Worm (Caenorhabditis elegans): ENCODE measurements around the gene bcc-1.
A peak's percentile ranks its signal among the peaks of the same experiment; 100 is the strongest.

The bcc-1 gene

DNA sequence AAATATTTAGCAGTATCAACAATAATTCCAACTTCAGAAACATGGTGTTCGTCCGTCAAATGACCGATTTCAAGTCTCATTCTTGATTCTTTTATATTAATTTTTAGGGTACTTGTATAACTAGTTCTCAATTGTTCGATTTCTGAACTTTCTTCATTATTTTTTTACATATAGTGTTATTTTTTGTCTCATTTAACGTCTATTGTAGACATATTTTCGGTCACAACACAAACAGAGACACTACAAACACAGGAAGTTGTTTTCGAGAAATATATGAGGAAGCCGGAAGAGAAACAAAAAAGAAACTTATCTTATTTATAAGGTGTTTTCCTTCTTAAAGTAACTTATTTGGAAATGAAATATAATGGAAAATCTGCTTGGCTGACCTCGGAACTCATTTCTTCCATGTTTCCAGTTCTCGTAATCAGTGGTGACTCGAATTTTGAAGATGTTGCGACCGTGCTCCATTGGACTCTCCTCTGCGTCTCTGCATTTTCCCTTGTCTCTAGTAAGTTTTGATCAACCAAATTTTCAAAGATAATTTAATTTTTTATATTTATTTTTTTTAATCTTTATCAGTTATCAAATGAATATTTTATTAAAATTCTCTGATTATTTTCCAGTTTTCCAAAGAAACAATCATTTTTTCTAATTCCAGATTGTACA is 38.6 kb downstream of the bcc-1 start, which contains the start of the genes F36H1.12 and lin-3:
Gene F36H1.12, minus strand, starts transcription at position 51 of the 666 bp plus-strand sequence.
Gene lin-3, plus strand, starts transcription at position 657 of the 666 bp plus-strand sequence.
- no peak for TF ChIP-seq C08G9.2 (tag; optimal IDR thresholded peaks at IDR 0.05)
- TF ChIP-seq ceh-31 (tag; optimal IDR thresholded peaks at IDR 0.05): no peak
- no peak for TF ChIP-seq pqm-1 (tag; optimal IDR thresholded peaks at IDR 0.05)
- TF ChIP-seq pag-3 (tag; optimal IDR thresholded peaks at IDR 0.05; ENCODE audit: borderline replicate concordance): no peak
- TF ChIP-seq ceh-6 (GFP tag; optimal IDR thresholded peaks at IDR 0.05): no peak
- no peak for TF ChIP-seq syd-9 (tag; optimal IDR thresholded peaks at IDR 0.05)
- TF ChIP-seq dmd-4 (tag; optimal IDR thresholded peaks at IDR 0.05; ENCODE audit: borderline replicate concordance): no peak
- no peak for TF ChIP-seq unc-86 (tag; optimal IDR thresholded peaks at IDR 0.05)
- TF ChIP-seq fkh-10 (GFP tag; optimal IDR thresholded peaks at IDR 0.05): no peak
- no peak for TF ChIP-seq pros-1 (tag; optimal IDR thresholded peaks at IDR 0.05)
- no peak for TF ChIP-seq unc-55 (GFP tag; optimal IDR thresholded peaks at IDR 0.05)
- no peak for TF ChIP-seq sox-4 (tag; optimal IDR thresholded peaks at IDR 0.05)
- TF ChIP-seq pha-2 (tag; optimal IDR thresholded peaks at IDR 0.05): no peak
- no peak for TF ChIP-seq lin-11 (tag; optimal IDR thresholded peaks at IDR 0.05)
- TF ChIP-seq ceh-30 (tag; optimal IDR thresholded peaks at IDR 0.05): no peak

ce11 chrIV:11051963-11052362 is 40.4 kb downstream of the bcc-1 start:
- TF ChIP-seq ceh-24 (tag; optimal IDR thresholded peaks at IDR 0.05): no peak
- TF ChIP-seq fax-1 (tag; optimal IDR thresholded peaks at IDR 0.05): no peak
- no peak for TF ChIP-seq K09A11.1 (tag; optimal IDR thresholded peaks at IDR 0.05; ENCODE audit: insufficient read depth)
- no peak for TF ChIP-seq ceh-19 (GFP tag; optimal IDR thresholded peaks at IDR 0.05)
- no peak for TF ChIP-seq K02D7.2 (tag; optimal IDR thresholded peaks at IDR 0.05)
- TF ChIP-seq pat-9 (tag; optimal IDR thresholded peaks at IDR 0.05): no peak
- no peak for TF ChIP-seq sox-4 (tag; optimal IDR thresholded peaks at IDR 0.05)
- no peak for TF ChIP-seq pha-4 (tag; optimal IDR thresholded peaks at IDR 0.05)
- TF ChIP-seq ceh-22 (tag; optimal IDR thresholded peaks at IDR 0.05): no peak
- no peak for TF ChIP-seq ets-4 (tag; optimal IDR thresholded peaks at IDR 0.05)
- no peak for TF ChIP-seq ceh-14 (tag; optimal IDR thresholded peaks at IDR 0.05)
- TF ChIP-seq ceh-2 (tag; optimal IDR thresholded peaks at IDR 0.05): no peak
- no peak for TF ChIP-seq madf-2 (tag; optimal IDR thresholded peaks at IDR 0.05)
- TF ChIP-seq C38D4.7 (GFP tag; optimal IDR thresholded peaks at IDR 0.05): no peak
- TF ChIP-seq unc-86 (tag; optimal IDR thresholded peaks at IDR 0.05): no peak
- TF ChIP-seq ceh-34 (tag; optimal IDR thresholded peaks at IDR 0.05): no peak
- no peak for TF ChIP-seq T23F11.4 (GFP tag; optimal IDR thresholded peaks at IDR 0.05)
- no peak for TF ChIP-seq ceh-31 (tag; optimal IDR thresholded peaks at IDR 0.05)
- TF ChIP-seq pag-3 (tag; optimal IDR thresholded peaks at IDR 0.05; ENCODE audit: borderline replicate concordance): no peak
- TF ChIP-seq ceh-30 (tag; optimal IDR thresholded peaks at IDR 0.05): no peak

- TF ChIP-seq fax-1 (tag; optimal IDR thresholded peaks at IDR 0.05): no peak
- TF ChIP-seq ceh-45 (GFP tag; IDR thresholded peaks at IDR 0.05): no peak
- TF ChIP-seq ceh-6 (GFP tag; optimal IDR thresholded peaks at IDR 0.05): no peak
- no peak for TF ChIP-seq nhr-232 (tag; optimal IDR thresholded peaks at IDR 0.05)
- no peak for TF ChIP-seq T23F11.4 (GFP tag; optimal IDR thresholded peaks at IDR 0.05)
- no peak for TF ChIP-seq elt-2 (tag; optimal IDR thresholded peaks at IDR 0.05)
- TF ChIP-seq ceh-30 (tag; optimal IDR thresholded peaks at IDR 0.05): no peak
- TF ChIP-seq eyg-1 (tag; optimal IDR thresholded peaks at IDR 0.05): no peak
- no peak for TF ChIP-seq pha-4 (tag; optimal IDR thresholded peaks at IDR 0.05)
These were observed 42.5 kb downstream of the bcc-1 start, which contains the start of gene F36H1.3 for ce11 chrIV:11049806-11050205. F36H1.3 (plus strand) TSS chrIV:11050128.

DNA sequence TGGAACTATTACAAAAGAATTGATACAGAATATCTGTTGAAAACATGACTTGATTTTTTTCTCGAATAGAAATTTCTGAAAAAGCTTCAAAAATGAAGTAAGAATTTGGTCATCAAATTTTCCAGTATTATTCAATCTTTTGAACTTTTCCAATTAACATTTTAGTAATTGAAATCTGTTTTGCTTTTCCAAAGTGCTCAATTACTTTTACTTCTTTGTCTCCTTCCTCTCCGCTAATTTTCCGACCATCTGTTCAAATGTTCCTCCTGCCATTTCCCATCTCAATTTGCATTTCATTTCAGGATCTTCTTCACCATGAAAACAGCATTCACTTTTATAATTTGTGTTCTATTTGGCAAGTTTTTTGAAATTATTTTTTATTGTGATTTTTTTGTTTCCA is 43.5 kb downstream of the bcc-1 start, which contains the start of gene F36H1.11:
Gene F36H1.11, plus strand, starts transcription at position 301 of the 400 bp plus-strand sequence.
- TF ChIP-seq ceh-24 (tag; optimal IDR thresholded peaks at IDR 0.05) (no peak), sdc-2 (tag; optimal IDR thresholded peaks at IDR 0.05) (no peak), unc-42 (tag; optimal IDR thresholded peaks at IDR 0.05) (peak; percentile 44), fkh-6 (tag; optimal IDR thresholded peaks at IDR 0.05) (no peak)

Measured in whole organism, late embryonic.